Fruit fly (Drosophila melanogaster) whole organism, adult: ENCODE data around the gene Antdh.

ENCODE experiments used
- CG11617 ChIP-seq: fragments of 200-800 bp; sonication (Bioruptor generic); optimal IDR thresholded peaks from 2 replicates; lab custom pipeline; 2017; ENCODE audit warnings: mild to moderate bottlenecking, missing biosample characterization, missing genetic modification reagents, missing genetic modification characterization
- CG12768 ChIP-seq: fragments of 200-800 bp; sonication (Bioruptor generic); optimal IDR thresholded peaks from 2 replicates; lab custom pipeline; 2017; ENCODE audit warnings: missing biosample characterization, missing genetic modification characterization, mild to moderate bottlenecking, moderate library complexity, missing genetic modification reagents
- CG14711 ChIP-seq: fragments of 200-800 bp; sonication (Bioruptor generic); optimal IDR thresholded peaks from 2 replicates; lab custom pipeline; 2018; ENCODE audit warnings: missing biosample characterization, mild to moderate bottlenecking, missing genetic modification characterization, moderate library complexity
- CG1620 ChIP-seq: fragments of 200-800 bp; sonication (Bioruptor generic); optimal IDR thresholded peaks from 2 replicates; lab custom pipeline; 2016; ENCODE audit warnings: missing biosample characterization, missing genetic modification characterization
- CG33017 ChIP-seq: fragments of 200-800 bp; sonication (Bioruptor generic); optimal IDR thresholded peaks from 2 replicates; lab custom pipeline; 2018; ENCODE audit warnings: missing biosample characterization, mild to moderate bottlenecking, missing genetic modification characterization, moderate library complexity
- CG5204 ChIP-seq: fragments of 200-800 bp; sonication (Bioruptor generic); optimal IDR thresholded peaks from 2 replicates; lab custom pipeline; 2016; ENCODE audit warnings: missing biosample characterization, missing genetic modification characterization
- CG7045 ChIP-seq: fragments of 200-800 bp; sonication (Bioruptor generic); optimal IDR thresholded peaks from 2 replicates; lab custom pipeline; 2017; ENCODE audit warnings: missing biosample characterization, mild to moderate bottlenecking, missing genetic modification characterization
- CG7101 ChIP-seq: fragments of 200-800 bp; sonication (Bioruptor generic); optimal IDR thresholded peaks from 2 replicates; lab custom pipeline; 2018; ENCODE audit warnings: missing biosample characterization, mild to moderate bottlenecking, missing genetic modification characterization, moderate library complexity
- Clk ChIP-seq: fragments of 200-800 bp; sonication (Bioruptor generic); optimal IDR thresholded peaks from 2 replicates; lab custom pipeline; 2017; ENCODE audit warnings: missing biosample characterization, missing genetic modification characterization
- Crg-1 ChIP-seq: fragments of 200-800 bp; sonication (Bioruptor generic); optimal IDR thresholded peaks from 2 replicates; lab custom pipeline; 2016; ENCODE audit warnings: missing biosample characterization, missing genetic modification characterization
- Hr96 ChIP-seq: fragments of 200-800 bp; sonication (Bioruptor generic); optimal IDR thresholded peaks from 2 replicates; lab custom pipeline; 2016; ENCODE audit warnings: missing biosample characterization, missing genetic modification characterization
- Mnt ChIP-seq: fragments of 200-800 bp; sonication (Bioruptor generic); optimal IDR thresholded peaks from 2 replicates; lab custom pipeline; 2016; ENCODE audit warnings: missing biosample characterization, mild to moderate bottlenecking, missing genetic modification characterization
- bab1 ChIP-seq: fragments of 200-800 bp; sonication (Bioruptor generic); optimal IDR thresholded peaks from 3 replicates; lab custom pipeline; 2019; ENCODE audit warnings: missing biosample characterization, mild to moderate bottlenecking, missing genetic modification characterization, moderate library complexity
- cic ChIP-seq: fragments of 200-800 bp; sonication (Bioruptor generic); optimal IDR thresholded peaks from 2 replicates; lab custom pipeline; 2017; ENCODE audit warnings: missing biosample characterization, mild to moderate bottlenecking, missing genetic modification characterization, moderate library complexity
- cnc ChIP-seq, 2 experiments: fragments of >200 bp; optimal IDR thresholded peaks; 2 replicates each; lab custom pipeline; 2017
- kay ChIP-seq: fragments of 200-800 bp; sonication (Bioruptor generic); peaks from one replicate; lab custom pipeline; 2016; ENCODE audit warnings: missing biosample characterization, missing genetic modification characterization, borderline replicate concordance
- ovo ChIP-seq: fragments of 200-800 bp; sonication (Bioruptor generic); optimal IDR thresholded peaks from 2 replicates; lab custom pipeline; 2016; ENCODE audit warnings: missing biosample characterization, missing genetic modification characterization
- pad ChIP-seq: fragments of 200-800 bp; sonication (Bioruptor generic); optimal IDR thresholded peaks from 3 replicates; lab custom pipeline; 2017; ENCODE audit warnings: missing biosample characterization, missing genetic modification characterization, mild to moderate bottlenecking, moderate library complexity, missing genetic modification reagents
- tj ChIP-seq: fragments of 200-800 bp; sonication (Bioruptor generic); optimal IDR thresholded peaks from 3 replicates; lab custom pipeline; 2017; ENCODE audit warnings: missing biosample characterization, mild to moderate bottlenecking, missing genetic modification characterization, moderate library complexity
- toe ChIP-seq: fragments of 200-800 bp; sonication (Bioruptor generic); optimal IDR thresholded peaks from 2 replicates; lab custom pipeline; 2016; ENCODE audit warnings: missing biosample characterization, missing genetic modification characterization

Gene Antdh

DNA sequence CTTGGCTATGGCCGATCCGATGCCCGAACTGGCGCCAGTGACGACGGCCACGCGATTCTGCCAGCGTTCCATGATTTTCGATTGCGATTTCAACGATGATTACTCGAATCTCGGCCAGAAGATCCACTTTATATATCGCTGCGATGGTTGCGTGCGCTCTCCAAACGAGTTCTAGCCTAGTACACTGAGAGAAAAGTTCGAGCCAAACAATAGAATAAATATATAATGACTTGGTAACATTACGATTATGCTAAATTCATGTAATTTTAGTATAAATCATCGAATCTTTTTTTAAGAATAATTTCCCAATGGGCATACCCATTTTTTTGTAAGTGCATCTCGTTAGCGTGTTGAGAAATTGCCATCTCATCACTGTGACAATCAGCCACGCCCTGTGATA is at the start of gene Antdh:
Gene Antdh, minus strand, starts transcription at position 101 of the 400 bp plus-strand sequence.
- TF ChIP-seq bab1 (GFP tag; lab: Kevin White, UChicago) (no peak), CG11617 (no peak), CG1620 (GFP tag; lab: Kevin White, UChicago) (no peak), CG33017 (tag; lab: Kevin White, UChicago) (no peak), kay (GFP tag; lab: Kevin White, UChicago) (no peak), Crg-1 (no peak), toe (GFP tag; lab: Kevin White, UChicago) (no peak), Mnt (GFP tag; lab: Kevin White, UChicago) (no peak), Clk (no peak), cic (GFP tag; lab: Kevin White, UChicago) (no peak), CG12768 (GFP tag; lab: Kevin White, UChicago) (no peak), Hr96 (GFP tag; lab: Kevin White, UChicago) (no peak), tj (GFP tag; lab: Kevin White, UChicago) (no peak), cnc (optimal IDR thresholded peaks at IDR 0.05; lab: Kevin White, UChicago) (no peak)

DNA sequence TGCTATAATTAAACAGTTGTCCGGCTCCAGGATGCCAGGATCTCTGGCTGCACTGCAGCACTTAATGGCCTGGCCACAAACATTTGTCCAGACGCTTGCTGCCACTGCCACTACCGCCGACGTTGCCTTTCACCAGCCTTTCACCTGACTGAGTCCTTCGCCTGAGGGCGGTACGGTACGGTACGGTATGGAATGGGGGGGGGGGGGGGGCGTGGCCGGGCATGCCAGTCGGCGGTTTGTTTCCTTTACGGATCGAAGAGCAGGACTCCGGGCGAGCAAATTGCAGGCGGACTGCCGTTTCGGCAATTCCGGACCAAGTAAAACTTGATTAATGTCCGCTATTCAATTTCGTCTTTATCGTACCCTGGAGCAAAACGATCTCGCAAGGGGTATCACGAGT is 34.2 kb upstream of the Antdh start:
- TF ChIP-seq cnc (optimal IDR thresholded peaks at IDR 0.05; lab: Kevin White, UChicago), result no peak
- TF ChIP-seq CG33017 (tag; lab: Kevin White, UChicago), result no peak
- TF ChIP-seq bab1 (GFP tag; lab: Kevin White, UChicago), result no peak
- TF ChIP-seq CG7101, result no peak
- no peak for TF ChIP-seq Mnt (GFP tag; lab: Kevin White, UChicago)
- no peak for TF ChIP-seq pad (GFP tag; lab: Kevin White, UChicago)
- no peak for TF ChIP-seq CG7045 (GFP tag; lab: Kevin White, UChicago)
- TF ChIP-seq ovo (GFP tag; lab: Kevin White, UChicago), result no peak
- TF ChIP-seq CG11617, result no peak
- no peak for TF ChIP-seq CG14711 (tag; lab: Kevin White, UChicago)
- TF ChIP-seq Clk, result no peak
- TF ChIP-seq CG5204, result no peak
- no peak for TF ChIP-seq kay (GFP tag; lab: Kevin White, UChicago)
- TF ChIP-seq Hr96 (GFP tag; lab: Kevin White, UChicago), result no peak
- no peak for TF ChIP-seq toe (GFP tag; lab: Kevin White, UChicago)
- no peak for TF ChIP-seq cic (GFP tag; lab: Kevin White, UChicago)
- no peak for TF ChIP-seq tj (GFP tag; lab: Kevin White, UChicago)
- no peak for TF ChIP-seq CG1620 (GFP tag; lab: Kevin White, UChicago)
- TF ChIP-seq Crg-1, result no peak
- no peak for TF ChIP-seq CG12768 (GFP tag; lab: Kevin White, UChicago)

DNA sequence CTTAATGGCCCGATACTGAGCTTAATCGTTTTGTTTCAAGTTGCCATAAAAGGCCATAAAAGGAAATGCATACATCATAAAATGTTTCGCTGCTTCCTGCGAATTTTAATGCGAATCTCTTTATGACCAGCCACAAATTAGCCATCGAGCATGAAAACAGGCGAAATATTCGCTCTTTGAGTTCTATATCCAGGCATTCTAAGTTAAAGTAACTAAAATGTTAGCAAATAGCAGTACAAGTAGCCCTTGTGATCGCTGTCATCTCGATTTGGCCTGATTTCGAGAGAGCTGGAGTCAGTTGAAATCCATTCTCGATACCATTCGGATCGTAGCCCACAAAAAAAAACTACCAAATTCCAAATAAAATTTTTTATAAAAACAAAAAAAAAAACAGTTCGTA is 33.1 kb upstream of the Antdh start, which contains the start of gene CG11106:
Gene CG11106, plus strand, starts transcription at position 301 of the 400 bp plus-strand sequence.
- TF ChIP-seq CG1620 (GFP tag; lab: Kevin White, UChicago) (no peak), tj (GFP tag; lab: Kevin White, UChicago) (no peak), Hr96 (GFP tag; lab: Kevin White, UChicago) (no peak), kay (GFP tag; lab: Kevin White, UChicago) (no peak)

DNA sequence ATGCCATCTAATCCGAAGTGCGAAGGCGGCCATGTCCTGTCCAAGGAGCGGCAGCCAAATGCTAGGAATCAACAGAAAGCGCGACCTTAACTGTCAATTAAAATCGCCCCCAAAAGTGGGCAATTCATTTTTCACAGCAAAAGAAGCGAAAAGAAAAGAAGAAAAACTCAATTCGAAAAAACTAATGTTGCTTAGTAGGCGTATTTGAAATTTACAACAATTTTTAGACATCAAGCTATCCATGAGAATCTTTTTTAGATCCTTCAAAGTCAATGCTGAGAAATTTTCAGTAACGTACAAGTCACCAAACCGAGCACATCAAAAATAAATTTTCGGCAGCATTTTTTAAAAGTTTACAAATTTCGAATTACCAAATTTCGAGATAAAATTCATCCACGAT is 13.8 kb upstream of the Antdh start, which contains the start of gene CG15200:
Gene CG15200, plus strand, starts transcription at position 301 of the 400 bp plus-strand sequence.
- TF ChIP-seq CG33017 (tag; lab: Kevin White, UChicago) (no peak), CG12768 (GFP tag; lab: Kevin White, UChicago) (no peak), kay (GFP tag; lab: Kevin White, UChicago) (no peak), Hr96 (GFP tag; lab: Kevin White, UChicago) (no peak), ovo (GFP tag; lab: Kevin White, UChicago) (no peak), Crg-1 (no peak), toe (GFP tag; lab: Kevin White, UChicago) (no peak), pad (GFP tag; lab: Kevin White, UChicago) (no peak), CG11617 (no peak), cnc (optimal IDR thresholded peaks at IDR 0.05; lab: Kevin White, UChicago) (no peak), Clk (no peak), tj (GFP tag; lab: Kevin White, UChicago) (no peak), CG7101 (no peak), CG7045 (GFP tag; lab: Kevin White, UChicago) (no peak), CG5204 (no peak), CG14711 (tag; lab: Kevin White, UChicago) (no peak), CG1620 (GFP tag; lab: Kevin White, UChicago) (no peak)

DNA sequence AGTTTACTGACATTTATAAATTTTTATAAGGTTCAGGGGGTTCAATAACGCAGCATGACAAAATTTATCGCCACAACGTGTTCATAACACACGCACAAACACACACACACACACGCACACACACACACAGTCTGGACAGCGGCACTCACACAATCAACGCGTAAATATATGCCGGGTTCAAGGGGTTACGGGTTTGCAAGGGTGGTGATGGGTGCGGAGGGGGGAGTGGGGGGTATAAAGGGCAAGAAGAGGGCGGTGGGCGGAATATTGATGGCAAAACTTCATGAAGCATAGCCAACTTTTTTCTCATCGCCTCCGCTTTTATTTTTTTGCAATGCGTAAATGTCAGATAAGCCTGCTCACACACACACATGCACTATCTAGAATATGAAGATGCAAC is 7.2 kb upstream of the Antdh start:
- no peak for TF ChIP-seq CG12768 (GFP tag; lab: Kevin White, UChicago)
- TF ChIP-seq toe (GFP tag; lab: Kevin White, UChicago), result no peak
- TF ChIP-seq CG14711 (tag; lab: Kevin White, UChicago), result no peak
- no peak for TF ChIP-seq cic (GFP tag; lab: Kevin White, UChicago)
- TF ChIP-seq CG7101, result no peak

DNA sequence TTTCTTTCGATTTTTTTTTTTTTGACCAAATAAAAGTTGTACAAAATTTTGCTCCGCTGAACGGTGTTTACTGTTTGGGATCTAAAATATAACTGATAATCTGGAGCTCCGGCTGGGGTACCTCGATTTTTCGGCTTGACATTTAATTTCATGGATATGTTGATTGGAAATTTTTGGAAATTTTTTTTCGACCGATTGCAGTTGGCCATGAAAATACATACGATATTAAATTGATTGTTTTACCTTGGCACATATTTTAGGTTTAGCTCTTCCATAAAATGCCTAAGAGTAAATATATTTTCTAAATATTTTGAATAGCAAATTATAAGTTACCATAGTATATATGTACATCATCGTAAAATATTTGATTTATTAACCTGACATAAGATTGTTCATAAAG is 1.7 kb upstream of the Antdh start, which contains the start of gene CG1394:
Gene CG1394, minus strand, starts transcription at position 101 of the 400 bp plus-strand sequence.
- TF ChIP-seq CG7045 (GFP tag; lab: Kevin White, UChicago), result no peak
- no peak for TF ChIP-seq Mnt (GFP tag; lab: Kevin White, UChicago)
- TF ChIP-seq CG33017 (tag; lab: Kevin White, UChicago), result no peak
- TF ChIP-seq Hr96 (GFP tag; lab: Kevin White, UChicago), result no peak
- no peak for TF ChIP-seq CG7101
- no peak for TF ChIP-seq tj (GFP tag; lab: Kevin White, UChicago)
- TF ChIP-seq CG11617, result no peak
- TF ChIP-seq CG14711 (tag; lab: Kevin White, UChicago), result no peak
- TF ChIP-seq CG1620 (GFP tag; lab: Kevin White, UChicago), result no peak
